Fruit fly (Drosophila melanogaster): Measurements from ENCODE around the gene CG42813.

The CG42813 gene

DNA sequence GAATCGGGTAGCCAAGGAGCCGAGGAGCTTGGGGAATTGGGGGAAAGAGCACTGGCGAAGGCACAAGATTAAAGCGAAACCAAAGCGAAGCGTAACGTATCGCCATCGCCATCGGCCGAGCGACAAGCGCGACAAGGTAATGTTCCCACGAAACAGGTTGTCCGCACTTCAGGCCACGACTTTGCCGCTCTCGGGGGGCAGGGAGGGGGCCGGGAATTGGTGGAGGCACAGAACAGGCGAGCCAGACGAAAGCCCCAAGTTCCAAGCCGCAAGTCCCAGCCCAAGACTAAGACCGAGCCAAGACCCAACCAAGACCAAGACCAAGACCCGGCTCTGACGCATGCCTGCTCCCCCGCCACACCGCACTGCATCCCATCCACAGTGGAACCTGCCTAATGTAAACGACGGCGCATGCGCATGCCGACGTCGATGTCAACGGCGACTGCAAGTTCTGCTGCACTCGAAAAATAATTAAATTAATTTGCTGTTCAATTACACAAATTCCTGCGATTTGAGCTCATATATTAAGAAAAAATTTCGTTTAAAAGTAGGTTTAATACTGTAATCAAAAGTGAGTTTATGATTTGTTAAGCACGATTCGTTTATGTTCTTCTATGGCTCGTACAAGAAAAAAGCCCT lies 42.3 kb downstream of the CG42813 start (continued):
- TF ChIP-seq ss (GFP tag; optimal IDR thresholded peaks at IDR 0.05) (peak; percentile 51 to 74), eg (GFP tag; IDR thresholded peaks at IDR 0.05) (peak; percentile 63), achi (GFP tag; optimal IDR thresholded peaks at IDR 0.05) (peak; percentile 51), Eip78C (GFP tag) (peak; percentile 85), Hr4 (GFP tag; optimal IDR thresholded peaks at IDR 0.05) (peak; percentile 43), Lpt (GFP tag; optimal IDR thresholded peaks at IDR 0.05) (peak; percentile 30), salr (GFP tag; optimal IDR thresholded peaks at IDR 0.05) (no peak), topi (GFP tag; optimal IDR thresholded peaks at IDR 0.05) (peak; percentile 61), CG9139 (GFP tag; optimal IDR thresholded peaks at IDR 0.05) (peak; percentile 28)

DNA sequence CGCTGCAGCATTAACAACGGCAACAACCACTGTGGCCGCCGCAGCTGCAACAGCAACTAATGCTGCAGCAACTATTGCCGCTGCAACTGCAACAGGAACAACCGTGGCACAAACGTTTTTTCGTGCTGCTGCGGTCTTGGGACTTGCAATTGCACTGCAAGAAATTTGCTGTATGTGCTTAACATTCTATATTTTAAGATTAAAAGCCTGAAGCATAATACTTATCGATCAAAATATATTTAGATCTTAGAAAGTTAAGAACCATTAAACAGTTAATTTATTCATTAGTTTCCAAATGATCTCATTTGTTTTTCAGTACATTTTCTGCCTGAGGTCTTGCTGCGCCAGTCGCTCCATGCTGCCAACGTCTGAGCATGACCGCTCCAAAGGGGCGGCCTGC lies 47.3 kb downstream of the CG42813 start:
- TF ChIP-seq fkh (GFP tag; optimal IDR thresholded peaks at IDR 0.05): no peak
- peak; percentile 58 for TF ChIP-seq CG3919 (GFP tag; optimal IDR thresholded peaks at IDR 0.05)
- peak; percentile 72 for TF ChIP-seq CG6276 (GFP tag; optimal IDR thresholded peaks at IDR 0.05)
- TF ChIP-seq Eip78C (GFP tag): peak; percentile 74
- TF ChIP-seq acj6 (GFP tag; optimal IDR thresholded peaks at IDR 0.05): peak; percentile 41
- TF ChIP-seq salr (GFP tag; optimal IDR thresholded peaks at IDR 0.05): peak in 1 of 2 experiments; percentile 65
- peak; percentile 19 for TF ChIP-seq esn (GFP tag; optimal IDR thresholded peaks at IDR 0.05)
- peak; percentile 44 for TF ChIP-seq CG10631 (GFP tag; optimal IDR thresholded peaks at IDR 0.05)
- peak; percentile 24 for TF ChIP-seq net (GFP tag; optimal IDR thresholded peaks at IDR 0.05)
- peak; percentile 54 for TF ChIP-seq CG4318 (GFP tag; optimal IDR thresholded peaks at IDR 0.05)
- TF ChIP-seq topi (GFP tag; optimal IDR thresholded peaks at IDR 0.05): peak; percentile 4
- TF ChIP-seq CG32006 (GFP tag; optimal IDR thresholded peaks at IDR 0.05): peak; percentile 82
- peak; percentile 8 for TF ChIP-seq Met (GFP tag; optimal IDR thresholded peaks at IDR 0.05)
- TF ChIP-seq CG6163 (GFP tag; IDR thresholded peaks at IDR 0.05): peak; percentile 82
- peak; percentile 77 for TF ChIP-seq CG8119 (GFP tag; IDR thresholded peaks at IDR 0.05)
- TF ChIP-seq CG15336 (GFP tag; IDR thresholded peaks at IDR 0.05): peak; percentile 89
- no peak for TF ChIP-seq Blimp-1 (GFP tag; optimal IDR thresholded peaks at IDR 0.05)
- no peak for TF ChIP-seq CG31627 (GFP tag; optimal IDR thresholded peaks at IDR 0.05)
- TF ChIP-seq Sox15 (GFP tag; optimal IDR thresholded peaks at IDR 0.05): no peak
- peak; percentile 14 for TF ChIP-seq CG3032 (tag; optimal IDR thresholded peaks at IDR 0.05)
- no peak for TF ChIP-seq fd59A (GFP tag; optimal IDR thresholded peaks at IDR 0.05)
- TF ChIP-seq CG11294 (GFP tag; IDR thresholded peaks at IDR 0.05): no peak
- peak; percentile 83 for TF ChIP-seq eg (GFP tag; IDR thresholded peaks at IDR 0.05)
- peak; percentile 50 for TF ChIP-seq achi (GFP tag; optimal IDR thresholded peaks at IDR 0.05)
- TF ChIP-seq Gug (GFP tag; IDR thresholded peaks at IDR 0.05): peak; percentile 67
- TF ChIP-seq Hr4 (GFP tag; optimal IDR thresholded peaks at IDR 0.05): peak; percentile 61
- TF ChIP-seq Eip93F (GFP tag; optimal IDR thresholded peaks at IDR 0.05): no peak
- TF ChIP-seq Sox14 (GFP tag; optimal IDR thresholded peaks at IDR 0.05): peak; percentile 43
- peak; percentile 56 for TF ChIP-seq Lpt (GFP tag; optimal IDR thresholded peaks at IDR 0.05)
- peak; percentile 46 for TF ChIP-seq pdm3 (GFP tag; optimal IDR thresholded peaks at IDR 0.05)
- peak; percentile 4 for TF ChIP-seq Hr39 (GFP tag; optimal IDR thresholded peaks at IDR 0.05)
- TF ChIP-seq OdsH (GFP tag; optimal IDR thresholded peaks at IDR 0.05): peak; percentile 49

DNA sequence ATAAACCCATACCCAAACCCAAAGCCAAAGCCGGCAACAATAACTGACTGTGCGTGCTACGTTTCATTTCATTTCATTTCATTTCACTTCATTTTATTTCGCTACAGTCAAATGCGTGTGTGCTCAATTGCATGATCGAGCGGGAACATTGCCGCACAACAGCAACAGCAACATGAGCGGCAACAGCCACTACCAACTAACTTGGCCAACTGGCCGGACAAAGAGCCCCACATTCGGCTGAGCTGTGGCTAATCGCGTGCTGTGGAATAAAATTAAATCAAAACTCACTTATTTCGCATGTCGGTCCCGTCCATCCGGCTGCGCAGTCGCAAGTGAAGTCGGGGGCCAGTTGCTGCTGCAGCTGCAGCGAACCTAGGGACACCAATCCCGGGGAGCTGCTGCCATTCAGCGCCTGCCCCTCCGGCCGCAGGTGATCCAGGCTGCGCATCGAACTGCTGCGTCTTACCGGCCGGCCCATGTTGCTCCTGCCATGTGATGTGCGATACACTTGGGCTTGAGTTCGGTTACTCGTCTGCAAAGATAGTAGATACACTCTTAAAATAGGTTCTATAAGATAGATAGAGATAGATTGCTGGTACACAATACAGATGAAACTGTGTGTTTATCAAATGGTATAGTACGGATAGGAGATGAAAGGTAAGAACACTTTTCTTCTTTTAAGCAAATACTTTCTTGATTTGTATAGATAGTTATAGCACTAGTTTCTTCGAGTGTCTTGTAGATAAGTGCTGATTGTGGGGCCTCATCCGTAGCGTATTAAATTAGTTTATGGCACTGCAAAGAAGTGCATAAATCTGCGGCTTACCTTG lies 49.6 kb downstream of the CG42813 start:
- TF ChIP-seq CG6163 (GFP tag; IDR thresholded peaks at IDR 0.05) (peak; percentile 32; the same call in 1 of the 3 replicates), topi (GFP tag; optimal IDR thresholded peaks at IDR 0.05) (no peak), Gug (GFP tag; IDR thresholded peaks at IDR 0.05) (no peak; the same call in 1 of the 2 replicates), Eip93F (GFP tag; optimal IDR thresholded peaks at IDR 0.05) (no peak), CG11762 (GFP tag; optimal IDR thresholded peaks at IDR 0.05; ENCODE audit: insufficient read depth) (no peak), Ets96B (tag; optimal IDR thresholded peaks at IDR 0.05) (peak; percentile 69), Sox15 (GFP tag; optimal IDR thresholded peaks at IDR 0.05) (no peak), CG11294 (GFP tag; IDR thresholded peaks at IDR 0.05) (no peak), dac (GFP tag; optimal IDR thresholded peaks at IDR 0.05) (no peak), CG16779 (tag; optimal IDR thresholded peaks at IDR 0.05) (no peak), CG6792 (GFP tag; optimal IDR thresholded peaks at IDR 0.05) (no peak), salr (GFP tag; optimal IDR thresholded peaks at IDR 0.05) (peak; percentile 4 to 47), CG8632 (GFP tag; optimal IDR thresholded peaks at IDR 0.05) (no peak), CG9139 (GFP tag; optimal IDR thresholded peaks at IDR 0.05) (peak; percentile 19), Eip78C (GFP tag) (peak; percentile 85), ss (GFP tag; optimal IDR thresholded peaks at IDR 0.05) (peak; percentile 31 to 95), cyc (GFP tag; optimal IDR thresholded peaks at IDR 0.05) (no peak), CG6854 (GFP tag; optimal IDR thresholded peaks at IDR 0.05) (no peak), Hr4 (GFP tag; optimal IDR thresholded peaks at IDR 0.05) (peak; percentile 47), CG8319 (GFP tag; optimal IDR thresholded peaks at IDR 0.05) (no peak), svp (GFP tag) (no peak), vri (GFP tag; optimal IDR thresholded peaks at IDR 0.05) (no peak)

Measured in whole organism, prepupa.